Worm (Caenorhabditis elegans): ENCODE results near the gene eor-1.

DNA sequence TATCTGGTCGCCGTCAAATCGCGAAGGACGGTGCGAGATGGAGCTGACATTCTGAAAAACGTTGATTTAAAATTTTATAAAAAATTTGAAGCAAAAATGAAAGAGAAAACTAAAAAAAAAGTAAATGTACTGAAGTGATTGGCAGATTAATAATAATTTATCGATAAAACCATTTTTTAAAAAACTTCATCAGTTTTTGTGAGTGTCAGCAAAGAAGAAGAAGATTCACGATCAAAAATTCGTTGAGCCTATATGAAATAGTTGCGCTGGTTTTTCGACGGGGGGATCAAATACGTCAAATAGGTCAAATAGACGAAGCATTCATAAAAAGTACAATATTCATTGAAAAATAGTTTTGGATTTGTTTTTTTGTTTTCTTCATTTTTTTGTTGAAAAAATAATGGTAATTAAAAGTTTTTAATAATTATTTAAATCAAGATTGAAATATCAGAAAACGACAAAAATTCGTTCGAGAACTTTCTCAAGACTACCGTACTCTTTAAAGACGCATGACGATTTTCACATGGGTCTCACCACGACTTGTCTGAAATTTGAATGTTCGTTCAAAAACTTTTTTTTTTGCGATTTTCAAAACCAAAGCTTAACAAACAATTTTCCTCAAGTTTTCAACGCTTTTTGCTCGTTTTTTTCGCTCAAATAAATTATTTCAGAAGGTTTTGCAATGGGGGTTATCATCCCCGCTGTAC, 38.4 kb downstream of the eor-1 start, which contains the start of the genes memi-1 and cyp-31A3:
- no peak for TF ChIP-seq med-1 (GFP tag; optimal IDR thresholded peaks at IDR 0.05; ENCODE audit: insufficient read depth)
- TF ChIP-seq flt-1 (GFP tag; IDR thresholded peaks at IDR 0.05): no peak
- no peak for TF ChIP-seq klf-2 (GFP tag; conservative IDR thresholded peaks at IDR 0.05)
- no peak for TF ChIP-seq T22C8.4 (GFP tag; IDR thresholded peaks at IDR 0.05)
- TF ChIP-seq cog-1 (tag; optimal IDR thresholded peaks at IDR 0.05): no peak
- TF ChIP-seq ztf-29 (GFP tag; IDR thresholded peaks at IDR 0.05): no peak
- no peak for TF ChIP-seq tab-1 (GFP tag; IDR thresholded peaks at IDR 0.05)
- no peak for TF ChIP-seq ref-1 (GFP tag; conservative IDR thresholded peaks at IDR 0.05)
- no peak for TF ChIP-seq ztf-23 (GFP tag; IDR thresholded peaks at IDR 0.05)

All from whole organism, midembryonic.